Worm (Caenorhabditis elegans) whole organism, young adult: ENCODE measurements around the gene C04E12.2.
A peak's percentile ranks its signal among the peaks of the same experiment; 100 is the strongest.
"Not testable (repeated sequence)": the region's sequence is repeated elsewhere in the genome, so short reads cannot be mapped to it uniquely, and the experiment has no call there.

Experiments used
- C17E4.6 ChIP-seq: fragments of 200-800 bp; sonication (Bioruptor generic); IDR thresholded peaks from 2 replicates; pipeline ENCODE4 v1.3.6; 2022; ENCODE audit warnings: missing genetic modification reagents, missing genetic modification characterization, missing compliant biosample characterization
- F22D6.2 ChIP-seq: sonication (generic microtip); optimal IDR thresholded peaks from 2 replicates; lab custom pipeline; 2016; ENCODE audit warnings: mild to moderate bottlenecking, missing genetic modification characterization, missing compliant biosample characterization
- F23B12.7 ChIP-seq: sonication (generic microtip); optimal IDR thresholded peaks from 2 replicates; lab custom pipeline; 2017; ENCODE audit warnings: missing genetic modification characterization, mild to moderate bottlenecking, missing compliant biosample characterization, antibody characterized with exemption, moderate library complexity; ENCODE audit not compliant: insufficient read depth
- F37B4.10 ChIP-seq: fragments of 200-800 bp; sonication (Bioruptor generic); IDR thresholded peaks from 2 replicates; pipeline ENCODE4 v1.3.6; 2022; ENCODE audit warnings: missing genetic modification characterization, missing compliant biosample characterization
- F39B2.1 ChIP-seq: fragments of 200-800 bp; sonication (Bioruptor generic); IDR thresholded peaks from 2 replicates; pipeline ENCODE4 v1.3.6; 2022; ENCODE audit warnings: missing genetic modification reagents, missing genetic modification characterization, missing compliant biosample characterization
- K11D2.4 ChIP-seq: fragments of 200-800 bp; sonication (Bioruptor generic); IDR thresholded peaks from 2 replicates; pipeline ENCODE4 v1.3.6; 2022; ENCODE audit warnings: missing genetic modification reagents, missing genetic modification characterization, missing compliant biosample characterization
- Y53F4B.3 ChIP-seq: fragments of 200-800 bp; sonication (Bioruptor generic); IDR thresholded peaks from 2 replicates; pipeline ENCODE4 v1.3.6; 2022; ENCODE audit warnings: missing genetic modification reagents, missing genetic modification characterization, missing compliant biosample characterization
- Y95B8A.8 ChIP-seq: fragments of 200-800 bp; sonication (Bioruptor generic); IDR thresholded peaks from 2 replicates; pipeline ENCODE4 v1.3.6; 2022; ENCODE audit warnings: missing genetic modification reagents, missing genetic modification characterization, missing compliant biosample characterization
- athp-1 ChIP-seq: sonication (generic microtip); optimal IDR thresholded peaks from 2 replicates; lab custom pipeline; 2017; ENCODE audit warnings: mild to moderate bottlenecking, missing genetic modification characterization, missing compliant biosample characterization
- attf-5 ChIP-seq: fragments of 200-800 bp; sonication (Bioruptor generic); optimal IDR thresholded peaks from 2 replicates; lab custom pipeline; 2018; ENCODE audit warnings: mild to moderate bottlenecking, missing genetic modification characterization, missing compliant biosample characterization
- bed-1 ChIP-seq: fragments of 200-800 bp; sonication (Bioruptor generic); IDR thresholded peaks from 2 replicates; pipeline ENCODE4 v1.3.6; 2022; ENCODE audit warnings: missing genetic modification reagents, missing genetic modification characterization, missing compliant biosample characterization
- bed-2 ChIP-seq: fragments of 200-800 bp; sonication (Bioruptor generic); IDR thresholded peaks from 2 replicates; pipeline ENCODE4 v1.3.6; 2022; ENCODE audit warnings: missing genetic modification reagents, missing genetic modification characterization, missing compliant biosample characterization
- ceh-100 ChIP-seq: fragments of 200-800 bp; sonication (Bioruptor generic); IDR thresholded peaks from 2 replicates; pipeline ENCODE4 v1.3.6; 2022; ENCODE audit warnings: missing genetic modification reagents, missing genetic modification characterization, missing compliant biosample characterization
- ceh-27 ChIP-seq: fragments of 200-800 bp; sonication (Bioruptor generic); optimal IDR thresholded peaks from 2 replicates; lab custom pipeline; 2018; ENCODE audit warnings: mild to moderate bottlenecking, missing genetic modification characterization, moderate library complexity, missing compliant biosample characterization
- ceh-79 ChIP-seq: sonication (generic microtip); optimal IDR thresholded peaks from 2 replicates; lab custom pipeline; 2017; ENCODE audit warnings: mild to moderate bottlenecking, missing genetic modification characterization, missing compliant biosample characterization
- chd-7 ChIP-seq: sonication (generic microtip); optimal IDR thresholded peaks from 2 replicates; lab custom pipeline; 2016; ENCODE audit warnings: mild to moderate bottlenecking, missing genetic modification characterization, moderate library complexity, missing compliant biosample characterization
- dox-1 ChIP-seq: fragments of 200-800 bp; sonication (Bioruptor generic); IDR thresholded peaks from 2 replicates; pipeline ENCODE4 v1.3.6; 2022; ENCODE audit warnings: missing genetic modification reagents, missing genetic modification characterization, missing compliant biosample characterization
- dpl-1 ChIP-seq: fragments of 150-350 bp; optimal IDR thresholded peaks from 2 replicates; lab custom pipeline; 2014; ENCODE audit warnings: missing biosample characterization, missing genetic modification reagents, missing genetic modification characterization
- egl-18 ChIP-seq: fragments of 200-800 bp; sonication (Bioruptor generic); IDR thresholded peaks from 2 replicates; pipeline ENCODE4 v1.3.6; 2022; ENCODE audit warnings: missing genetic modification reagents, missing genetic modification characterization, missing compliant biosample characterization
- egl-44 ChIP-seq: fragments of 200-800 bp; sonication (Bioruptor generic); IDR thresholded peaks from 2 replicates; pipeline ENCODE4 v1.3.6; 2022; ENCODE audit warnings: missing genetic modification reagents, missing genetic modification characterization, missing compliant biosample characterization
- ets-4 ChIP-seq: fragments of 200-800 bp; sonication (Bioruptor generic); optimal IDR thresholded peaks from 2 replicates; lab custom pipeline; 2018; ENCODE audit warnings: mild to moderate bottlenecking, missing genetic modification characterization, missing compliant biosample characterization
- gei-17 ChIP-seq: fragments of 200-800 bp; sonication (Bioruptor generic); optimal IDR thresholded peaks from 2 replicates; lab custom pipeline; 2018; ENCODE audit warnings: mild to moderate bottlenecking, missing genetic modification characterization, missing compliant biosample characterization
- hrde-1 ChIP-seq: sonication (generic microtip); optimal IDR thresholded peaks from 2 replicates; lab custom pipeline; 2016; ENCODE audit warnings: missing genetic modification characterization, mild to moderate bottlenecking, missing compliant biosample characterization, moderate library complexity, missing genotype, missing genetic modification reagents, borderline replicate concordance
- lin-35 ChIP-seq, 3 experiments: fragments of 150-350 bp in 2 of 3; sonication (generic microtip) in 1 of 3; optimal IDR thresholded peaks; 2 replicates each; lab custom pipeline; 2014 to 2018; ENCODE audit warnings: missing biosample characterization in 3 of 3, missing genetic modification characterization in 3 of 3, missing genetic modification reagents in 3 of 3
- madf-3 ChIP-seq: fragments of 200-800 bp; sonication (Bioruptor generic); IDR thresholded peaks from 2 replicates; pipeline ENCODE4 v1.3.6; 2022; ENCODE audit warnings: missing genetic modification reagents, missing genetic modification characterization, missing compliant biosample characterization
- mes-4 ChIP-seq: sonication (generic microtip); optimal IDR thresholded peaks from 2 replicates; lab custom pipeline; 2016; ENCODE audit warnings: missing genotype, missing genetic modification characterization, missing compliant biosample characterization
- nhr-179 ChIP-seq: sonication (generic microtip); optimal IDR thresholded peaks from 2 replicates; lab custom pipeline; 2016; ENCODE audit warnings: mild to moderate bottlenecking, missing genetic modification characterization, missing compliant biosample characterization
- rec-8 ChIP-seq, 2 experiments: sonication (generic microtip); optimal IDR thresholded peaks; 2 replicates each; lab custom pipeline; 2016; ENCODE audit warnings: mild to moderate bottlenecking in 2 of 2, missing genetic modification characterization in 2 of 2, missing genetic modification reagents in 2 of 2, missing genotype in 2 of 2, missing biosample characterization in 1 of 2, missing compliant biosample characterization in 1 of 2, moderate library complexity in 1 of 2
- rpc-1 ChIP-seq, 2 experiments: fragments of 150-350 bp in 1 of 2; sonication (generic microtip) in 1 of 2; optimal IDR thresholded peaks; 2 replicates each; lab custom pipeline; 2014 to 2018; ENCODE audit warnings: missing biosample characterization in 1 of 2, missing genetic modification characterization in 1 of 2, missing genetic modification reagents in 1 of 2, missing genotype in 1 of 2
- snpc-1.1 ChIP-seq: sonication (generic microtip); optimal IDR thresholded peaks from 2 replicates; lab custom pipeline; 2017; ENCODE audit warnings: missing genetic modification characterization, mild to moderate bottlenecking, missing compliant biosample characterization, antibody characterized with exemption, moderate library complexity, missing genotype, missing genetic modification reagents; ENCODE audit not compliant: insufficient read depth
- snpc-3.4 ChIP-seq: sonication (generic microtip); optimal IDR thresholded peaks from 2 replicates; lab custom pipeline; 2017; ENCODE audit warnings: missing genetic modification characterization, mild to moderate bottlenecking, missing compliant biosample characterization, antibody characterized with exemption, moderate library complexity, missing genotype, missing genetic modification reagents
- snpc-4 ChIP-seq, 5 experiments: fragments of 150-350 bp in 1 of 5; sonication (generic microtip) in 4 of 5; optimal IDR thresholded peaks; 2 replicates each; lab custom pipeline; 2014 to 2018; ENCODE audit warnings: missing genetic modification characterization in 5 of 5, missing biosample characterization in 3 of 5, antibody characterized with exemption in 2 of 5, mild to moderate bottlenecking in 2 of 5, missing compliant biosample characterization in 2 of 5, missing genotype in 2 of 5, moderate library complexity in 2 of 5, missing genetic modification reagents in 1 of 5
- somi-1 ChIP-seq: fragments of 200-800 bp; sonication (Bioruptor generic); optimal IDR thresholded peaks from 2 replicates; lab custom pipeline; 2018; ENCODE audit warnings: mild to moderate bottlenecking, missing genetic modification characterization, missing compliant biosample characterization
- unc-62 ChIP-seq: fragments of 150-350 bp; optimal IDR thresholded peaks from 2 replicates; lab custom pipeline; 2014; ENCODE audit warnings: missing biosample characterization, missing genetic modification reagents, missing genetic modification characterization
- zfh-2 ChIP-seq: fragments of 200-800 bp; sonication (Bioruptor generic); conservative IDR thresholded peaks from 2 replicates; pipeline ENCODE4 v1.3.6; 2022; ENCODE audit warnings: missing genetic modification reagents, missing genetic modification characterization, missing compliant biosample characterization
- ztf-18 ChIP-seq: sonication (generic microtip); optimal IDR thresholded peaks from 2 replicates; lab custom pipeline; 2016; ENCODE audit warnings: missing genotype, mild to moderate bottlenecking, missing genetic modification characterization, missing compliant biosample characterization
- ztf-25 ChIP-seq: fragments of 200-800 bp; sonication (Bioruptor generic); IDR thresholded peaks from 2 replicates; pipeline ENCODE4 v1.3.6; 2022; ENCODE audit warnings: missing genetic modification reagents, missing genetic modification characterization, missing compliant biosample characterization

Gene C04E12.2

ce11 chrV:3391005-3391404 lies 23.1 kb downstream of the C04E12.2 start (continued):
- TF ChIP-seq ceh-100 (GFP tag; lab: Robert Waterston, UW) = no peak
- TF ChIP-seq hrde-1 = no peak
- no peak for TF ChIP-seq ztf-25 (GFP tag; lab: Robert Waterston, UW)
- TF ChIP-seq F22D6.2 = no peak

- TF ChIP-seq snpc-4 (GFP tag; optimal IDR thresholded peaks at IDR 0.05; lab: Kevin White, UChicago) (no peak), snpc-4 (tag; optimal IDR thresholded peaks at IDR 0.05; lab: Kevin White, UChicago) (peak in 1 of 4 experiments; percentile 75), C17E4.6 (no peak), zfh-2 (peak; percentile 70)
Observed at ce11 chrV:3394065-3394464, 26.2 kb downstream of the C04E12.2 start.

- no peak for TF ChIP-seq Y53F4B.3
- no peak for TF ChIP-seq dox-1 (GFP tag; lab: Robert Waterston, UW)
- TF ChIP-seq rec-8 (tag; optimal IDR thresholded peaks at IDR 0.05; lab: Kevin White, UChicago) = no peak
- TF ChIP-seq zfh-2 = peak; percentile 73
Observed at ce11 chrV:3394694-3395240, 26.9 kb downstream of the C04E12.2 start, which contains the start of gene T20D4.15. Gene T20D4.15, minus strand, starts transcription at chrV:3394744.

ce11 chrV:3396765-3397164 lies 28.9 kb downstream of the C04E12.2 start, which contains the start of gene T20D4.12:
Gene T20D4.12, plus strand, starts transcription at chrV:3397065.
- not testable (repeated sequence) for TF ChIP-seq F39B2.1 (GFP tag; lab: Robert Waterston, UW); Y95B8A.8 (GFP tag; lab: Robert Waterston, UW); snpc-1.1

- no peak for TF ChIP-seq chd-7
- no peak for TF ChIP-seq K11D2.4
- no peak for TF ChIP-seq dpl-1
- no peak for TF ChIP-seq ztf-18
- no peak for TF ChIP-seq mes-4 (tag; lab: Kevin White, UChicago)
- TF ChIP-seq gei-17 (GFP tag; lab: Kevin White, UChicago) = no peak
- no peak for TF ChIP-seq bed-2 (GFP tag; lab: Robert Waterston, UW)
- no peak for TF ChIP-seq F37B4.10 (GFP tag; lab: Robert Waterston, UW)
- no peak for TF ChIP-seq nhr-179 (tag; lab: Kevin White, UChicago)
- no peak for TF ChIP-seq attf-5 (GFP tag; lab: Kevin White, UChicago)
- TF ChIP-seq, all 124 proteins: peak for 0
Observed at ce11 chrV:3398314-3398713, 30.4 kb downstream of the C04E12.2 start, which contains the start of gene T20D4.11. Gene T20D4.11, plus strand, starts transcription at chrV:3398690.

- not testable (repeated sequence) for TF ChIP-seq madf-3 (GFP tag; lab: Robert Waterston, UW); unc-62 (GFP tag; lab: Kevin White, UChicago); lin-35 (GFP tag; optimal IDR thresholded peaks at IDR 0.05; lab: Kevin White, UChicago)
- TF ChIP-seq, all 124 proteins: peak for 0; not testable (repeated sequence) for 124
Observed at ce11 chrV:3399952-3400351, 32.1 kb downstream of the C04E12.2 start, which contains the start of gene T20D4.10. Gene T20D4.10, plus strand, starts transcription at chrV:3400252.

- TF ChIP-seq snpc-4 (GFP tag; optimal IDR thresholded peaks at IDR 0.05; lab: Kevin White, UChicago) (no peak), snpc-4 (tag; optimal IDR thresholded peaks at IDR 0.05; lab: Kevin White, UChicago) (no peak), Y95B8A.8 (GFP tag; lab: Robert Waterston, UW) (no peak), ets-4 (GFP tag; lab: Kevin White, UChicago) (no peak), ceh-79 (tag; lab: Kevin White, UChicago) (no peak), egl-44 (GFP tag; lab: Robert Waterston, UW) (no peak), somi-1 (GFP tag; lab: Kevin White, UChicago) (no peak), bed-1 (GFP tag; lab: Robert Waterston, UW) (no peak), ceh-27 (GFP tag; lab: Kevin White, UChicago) (no peak), athp-1 (tag; lab: Kevin White, UChicago) (no peak), snpc-3.4 (tag; lab: Kevin White, UChicago) (no peak), egl-18 (no peak), F23B12.7 (tag; lab: Kevin White, UChicago) (no peak), rpc-1 (optimal IDR thresholded peaks at IDR 0.05; lab: Kevin White, UChicago) (no peak), rpc-1 (tag; optimal IDR thresholded peaks at IDR 0.05; lab: Kevin White, UChicago) (no peak)
Observed at ce11 chrV:3408602-3409001, 40.7 kb downstream of the C04E12.2 start, which contains the start of gene T20D4.7. Gene T20D4.7, plus strand, starts transcription at chrV:3408902.
